Worm (Caenorhabditis elegans): ENCODE data around the gene lpd-7.

The lpd-7 gene

ce11 chrIII:7553693-7554226 lies 19.4 kb upstream of the lpd-7 start:
- TF ChIP-seq nhr-2 (tag; optimal IDR thresholded peaks at IDR 0.05) (peak; percentile 19), lsy-2 (tag; optimal IDR thresholded peaks at IDR 0.05) (no peak), unc-62 (GFP tag; optimal IDR thresholded peaks at IDR 0.05) (peak; percentile 66)

ce11 chrIII:7554697-7555145 lies 18.4 kb upstream of the lpd-7 start:
- TF ChIP-seq M03D4.4 (tag; optimal IDR thresholded peaks at IDR 0.05) (peak; percentile 11), lsy-2 (tag; optimal IDR thresholded peaks at IDR 0.05) (peak; percentile 61), unc-120 (tag; optimal IDR thresholded peaks at IDR 0.05; ENCODE audit: poor library complexity, severe bottlenecking) (peak; percentile 84), unc-62 (GFP tag; optimal IDR thresholded peaks at IDR 0.05) (peak; percentile 99), zip-8 (tag; optimal IDR thresholded peaks at IDR 0.05) (no peak), pha-4 (tag; optimal IDR thresholded peaks at IDR 0.05) (no peak), ceh-39 (tag; optimal IDR thresholded peaks at IDR 0.05) (no peak), nhr-2 (tag; optimal IDR thresholded peaks at IDR 0.05) (no peak), mab-5 (tag; optimal IDR thresholded peaks at IDR 0.05) (peak; percentile 92), unc-39 (tag; optimal IDR thresholded peaks at IDR 0.05) (no peak)

DNA sequence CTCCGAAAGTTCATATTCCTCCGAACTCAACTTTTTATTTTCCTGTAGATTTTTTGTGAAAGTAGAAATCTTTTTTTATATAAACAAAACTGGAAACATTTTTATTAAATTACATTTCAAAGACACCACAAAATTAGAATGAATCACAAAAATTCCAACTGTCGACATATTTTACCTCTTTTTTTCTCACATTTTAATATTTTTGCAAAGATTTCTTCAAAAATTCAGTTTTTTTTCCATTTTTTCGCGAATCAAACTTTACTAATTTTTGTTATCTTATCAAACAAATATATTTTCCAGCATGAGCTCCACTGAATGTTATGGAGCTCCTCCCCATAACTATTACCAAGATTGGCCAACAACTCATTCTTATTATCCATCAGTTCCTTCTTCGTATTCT lies 17.8 kb upstream of the lpd-7 start, which contains the start of gene ceh-13:
ceh-13 (plus strand) TSS at position 301 of the 400 bp plus-strand sequence.
- TF ChIP-seq elt-1 (tag; optimal IDR thresholded peaks at IDR 0.05; ENCODE audit: borderline replicate concordance, insufficient read depth) = no peak
- no peak for TF ChIP-seq lin-32 (GFP tag; optimal IDR thresholded peaks at IDR 0.05)

DNA sequence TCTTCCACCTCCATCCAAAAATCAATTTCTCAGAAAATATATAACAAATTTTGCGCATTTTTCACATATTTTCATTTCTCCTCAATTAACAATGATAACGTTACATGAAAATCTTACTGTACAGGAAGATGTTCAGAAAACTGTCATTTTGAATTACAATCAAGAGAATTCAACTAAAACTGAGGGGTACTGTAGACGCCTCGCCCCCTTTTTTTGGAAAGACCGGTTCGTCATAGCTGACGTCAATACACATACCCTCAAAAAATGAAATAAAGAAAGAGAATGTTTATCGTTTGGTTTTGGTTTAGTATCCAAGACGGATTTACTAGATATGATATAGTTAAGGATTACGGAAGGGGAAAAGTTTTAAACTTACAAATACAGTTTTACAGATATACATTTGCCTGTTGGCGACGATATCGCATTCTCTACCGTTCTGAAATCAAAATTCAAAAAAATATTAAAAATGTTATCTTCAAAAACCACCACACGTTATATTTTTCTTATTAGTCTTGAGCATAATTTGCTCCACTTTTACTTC lies 15.2 kb upstream of the lpd-7 start:
- no peak for TF ChIP-seq lsy-2 (tag; optimal IDR thresholded peaks at IDR 0.05)
- TF ChIP-seq flh-1 (GFP tag; optimal IDR thresholded peaks at IDR 0.05) = no peak

DNA sequence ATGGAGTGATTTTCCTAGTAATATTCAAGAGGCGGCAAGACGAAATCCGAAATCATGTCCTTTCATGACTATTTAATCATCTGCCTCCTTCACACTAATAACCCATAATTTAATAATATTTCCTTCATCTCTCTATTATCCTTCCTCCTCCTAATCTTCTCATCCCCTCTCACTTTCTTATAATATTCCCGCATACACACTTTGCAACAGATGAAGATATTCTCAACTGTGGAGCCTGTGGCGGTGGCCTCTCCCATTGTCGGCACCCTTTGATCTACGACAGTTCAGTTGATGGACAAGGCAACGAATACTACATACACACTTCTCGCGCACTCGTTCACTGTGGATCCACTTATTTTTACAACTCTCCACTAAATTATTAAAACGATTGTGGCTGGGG lies 14.5 kb upstream of the lpd-7 start:
- TF ChIP-seq mls-2 (tag; optimal IDR thresholded peaks at IDR 0.05) = peak; percentile 6
- no peak for TF ChIP-seq ceh-43 (GFP tag; optimal IDR thresholded peaks at IDR 0.05)
- TF ChIP-seq ceh-83 (GFP tag; optimal IDR thresholded peaks at IDR 0.05) = no peak
- peak; percentile 68 for TF ChIP-seq unc-62 (GFP tag; optimal IDR thresholded peaks at IDR 0.05)
- no peak for TF ChIP-seq elt-1 (tag; optimal IDR thresholded peaks at IDR 0.05; ENCODE audit: borderline replicate concordance, insufficient read depth)
- TF ChIP-seq unc-120 (tag; optimal IDR thresholded peaks at IDR 0.05; ENCODE audit: poor library complexity, severe bottlenecking) = no peak
- peak; percentile 85 for TF ChIP-seq ces-1 (GFP tag; optimal IDR thresholded peaks at IDR 0.05)
- no peak for TF ChIP-seq M03D4.4 (tag; optimal IDR thresholded peaks at IDR 0.05)
- TF ChIP-seq ceh-39 (tag; optimal IDR thresholded peaks at IDR 0.05) = no peak
- TF ChIP-seq lsy-2 (tag; optimal IDR thresholded peaks at IDR 0.05) = no peak
- no peak for TF ChIP-seq cnd-1 (tag; optimal IDR thresholded peaks at IDR 0.05)
- no peak for TF ChIP-seq bed-3 (GFP tag; optimal IDR thresholded peaks at IDR 0.05)
- TF ChIP-seq nhr-2 (tag; optimal IDR thresholded peaks at IDR 0.05) = peak; percentile 67
- TF ChIP-seq sptf-1 (tag; optimal IDR thresholded peaks at IDR 0.05) = no peak
- no peak for TF ChIP-seq drap-1 (GFP tag; optimal IDR thresholded peaks at IDR 0.05)

- no peak for TF ChIP-seq mls-2 (tag; optimal IDR thresholded peaks at IDR 0.05)
- TF ChIP-seq ceh-43 (GFP tag; optimal IDR thresholded peaks at IDR 0.05) = no peak
- TF ChIP-seq blmp-1 (tag; optimal IDR thresholded peaks at IDR 0.05) = no peak
- TF ChIP-seq nhr-2 (tag; optimal IDR thresholded peaks at IDR 0.05) = no peak
- TF ChIP-seq elt-1 (tag; optimal IDR thresholded peaks at IDR 0.05; ENCODE audit: borderline replicate concordance, insufficient read depth) = no peak
- TF ChIP-seq sptf-1 (tag; optimal IDR thresholded peaks at IDR 0.05) = no peak
- TF ChIP-seq lsy-2 (tag; optimal IDR thresholded peaks at IDR 0.05) = no peak
- TF ChIP-seq unc-62 (GFP tag; optimal IDR thresholded peaks at IDR 0.05) = peak; percentile 100
- no peak for TF ChIP-seq lin-13 (tag; optimal IDR thresholded peaks at IDR 0.05)
- TF ChIP-seq unc-120 (tag; optimal IDR thresholded peaks at IDR 0.05; ENCODE audit: poor library complexity, severe bottlenecking) = peak; percentile 83
- no peak for TF ChIP-seq ham-2 (GFP tag; optimal IDR thresholded peaks at IDR 0.05)
- TF ChIP-seq M03D4.4 (tag; optimal IDR thresholded peaks at IDR 0.05) = no peak
- TF ChIP-seq flh-1 (GFP tag; optimal IDR thresholded peaks at IDR 0.05) = no peak
- TF ChIP-seq snpc-4 (tag; optimal IDR thresholded peaks at IDR 0.05) = no peak
- TF ChIP-seq bed-3 (GFP tag; optimal IDR thresholded peaks at IDR 0.05) = no peak
- TF ChIP-seq lin-32 (GFP tag; optimal IDR thresholded peaks at IDR 0.05) = no peak
- no peak for TF ChIP-seq elt-3 (tag; optimal IDR thresholded peaks at IDR 0.05)
- TF ChIP-seq ces-1 (GFP tag; optimal IDR thresholded peaks at IDR 0.05) = no peak
- no peak for TF ChIP-seq sem-2 (GFP tag; optimal IDR thresholded peaks at IDR 0.05)
- no peak for TF ChIP-seq cnd-1 (tag; optimal IDR thresholded peaks at IDR 0.05)
- TF ChIP-seq hlh-1 (tag; optimal IDR thresholded peaks at IDR 0.05) = peak; percentile 80
- TF ChIP-seq unc-39 (tag; optimal IDR thresholded peaks at IDR 0.05) = no peak
- no peak for TF ChIP-seq pha-4 (tag; optimal IDR thresholded peaks at IDR 0.05)
- TF ChIP-seq ceh-83 (GFP tag; optimal IDR thresholded peaks at IDR 0.05) = peak; percentile 3
- no peak for TF ChIP-seq ztf-11 (tag; optimal IDR thresholded peaks at IDR 0.05)
Measured at ce11 chrIII:7559869-7560268, 13.3 kb upstream of the lpd-7 start.
